Worm (Caenorhabditis elegans): Measurements from ENCODE around the gene dhs-21.

dhs-21 gene

DNA sequence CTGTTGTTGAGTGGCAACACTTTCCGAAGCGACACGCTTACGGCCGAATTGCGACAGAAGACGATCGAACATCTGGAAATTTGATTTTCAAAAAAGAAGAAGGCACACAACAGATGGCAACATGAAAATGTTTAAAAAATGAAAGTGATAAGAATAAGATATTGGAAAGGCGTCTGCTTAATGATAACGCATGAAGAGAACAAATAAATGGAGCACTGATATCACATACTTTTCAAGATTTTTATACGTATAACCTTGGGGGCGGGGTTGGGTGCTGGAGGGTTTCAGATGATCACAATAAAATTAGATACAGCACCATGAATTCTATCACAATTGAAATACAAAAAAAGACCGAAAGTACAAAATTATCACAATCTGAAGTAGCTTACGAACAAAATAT is 11.5 kb upstream of the dhs-21 start, which contains the start of gene C15C8.7:
Gene C15C8.7, minus strand, starts transcription at position 72 of the 400 bp plus-strand sequence.
- no peak for TF ChIP-seq lin-15B (tag; optimal IDR thresholded peaks at IDR 0.05)
- no peak for TF ChIP-seq nhr-6 (tag; optimal IDR thresholded peaks at IDR 0.05)
- TF ChIP-seq F49E8.2 (tag; optimal IDR thresholded peaks at IDR 0.05; ENCODE audit: borderline replicate concordance) = no peak
- no peak for TF ChIP-seq madf-5 (GFP tag; IDR thresholded peaks at IDR 0.05)
- TF ChIP-seq ces-1 (GFP tag; optimal IDR thresholded peaks at IDR 0.05) = no peak
- no peak for TF ChIP-seq duxl-1 (tag; optimal IDR thresholded peaks at IDR 0.05; ENCODE audit: poor library complexity)
- peak; percentile 77 for TF ChIP-seq aha-1 (tag)
- no peak for TF ChIP-seq hlh-30 (tag; optimal IDR thresholded peaks at IDR 0.05; ENCODE audit: insufficient read depth)
- no peak for TF ChIP-seq tra-1 (GFP tag; IDR thresholded peaks at IDR 0.05)
- TF ChIP-seq mep-1 (tag; optimal IDR thresholded peaks at IDR 0.05) = peak; percentile 1
- no peak for TF ChIP-seq mxl-3 (GFP tag; optimal IDR thresholded peaks at IDR 0.05)
- TF ChIP-seq nhr-10 (tag; optimal IDR thresholded peaks at IDR 0.05) = no peak
- no peak for TF ChIP-seq daf-16 (GFP tag; optimal IDR thresholded peaks at IDR 0.05)
- TF ChIP-seq daf-16 (tag; optimal IDR thresholded peaks at IDR 0.05) = peak; percentile 51
- no peak for TF ChIP-seq mxl-2 (GFP tag; conservative IDR thresholded peaks at IDR 0.05)
- TF ChIP-seq nhr-77 (tag; optimal IDR thresholded peaks at IDR 0.05) = no peak
- no peak for TF ChIP-seq ztf-7 (tag; optimal IDR thresholded peaks at IDR 0.05)
- TF ChIP-seq ctbp-1 (GFP tag; IDR thresholded peaks at IDR 0.05) = no peak
- TF ChIP-seq unc-130 (GFP tag; optimal IDR thresholded peaks at IDR 0.05) = no peak
- TF ChIP-seq pqm-1 (tag; optimal IDR thresholded peaks at IDR 0.05) = peak; percentile 84
- TF ChIP-seq gei-8 (GFP tag; optimal IDR thresholded peaks at IDR 0.05) = no peak
- TF ChIP-seq R02D3.7 (tag; optimal IDR thresholded peaks at IDR 0.05) = no peak
- TF ChIP-seq saeg-2 (GFP tag; IDR thresholded peaks at IDR 0.05) = no peak
- no peak for TF ChIP-seq arid-1 (GFP tag; conservative IDR thresholded peaks at IDR 0.05)
- TF ChIP-seq fkh-10 (GFP tag; optimal IDR thresholded peaks at IDR 0.05) = no peak
- TF ChIP-seq php-3 (GFP tag; IDR thresholded peaks at IDR 0.05) = 0 out of 2 replicates have a peak, but pooled peaks have one; percentile 28
- TF ChIP-seq ama-1 (optimal IDR thresholded peaks at IDR 0.05) = peak; percentile 9
- no peak for TF ChIP-seq dmd-9 (GFP tag; IDR thresholded peaks at IDR 0.05)
- no peak for TF ChIP-seq zip-11 (GFP tag; IDR thresholded peaks at IDR 0.05)
- TF ChIP-seq dve-1 (tag; optimal IDR thresholded peaks at IDR 0.05; ENCODE audit: insufficient read depth) = peak; percentile 58
- TF ChIP-seq hlh-11 (tag; optimal IDR thresholded peaks at IDR 0.05) = peak; percentile 50
- TF ChIP-seq D1046.2 (GFP tag; IDR thresholded peaks at IDR 0.05) = no peak
- TF ChIP-seq F44E2.7 (GFP tag; IDR thresholded peaks at IDR 0.05) = no peak
- TF ChIP-seq nhr-28 (tag; optimal IDR thresholded peaks at IDR 0.05) = peak; percentile 37
- TF ChIP-seq dmd-6 (GFP tag; IDR thresholded peaks at IDR 0.05) = peak; percentile 46; the same call in 1 of the 2 replicates
- TF ChIP-seq nhr-41 (GFP tag; IDR thresholded peaks at IDR 0.05) = no peak
- TF ChIP-seq nhr-76 (tag; optimal IDR thresholded peaks at IDR 0.05) = no peak
- TF ChIP-seq daf-12 (tag; optimal IDR thresholded peaks at IDR 0.05) = no peak

- no peak for TF ChIP-seq unc-39 (tag; optimal IDR thresholded peaks at IDR 0.05)
- peak; percentile 62 for TF ChIP-seq duxl-1 (tag; optimal IDR thresholded peaks at IDR 0.05; ENCODE audit: poor library complexity)
- TF ChIP-seq nhr-48 (tag; optimal IDR thresholded peaks at IDR 0.05) = peak; percentile 13
- TF ChIP-seq nhr-102 (tag; optimal IDR thresholded peaks at IDR 0.05) = peak; percentile 49
- TF ChIP-seq unc-62 (GFP tag; optimal IDR thresholded peaks at IDR 0.05 in 1 of 2) = no peak
- no peak for TF ChIP-seq unc-62 (tag; optimal IDR thresholded peaks at IDR 0.05)
- no peak for TF ChIP-seq R02D3.7 (tag; optimal IDR thresholded peaks at IDR 0.05)
- TF ChIP-seq dve-1 (tag; optimal IDR thresholded peaks at IDR 0.05; ENCODE audit: insufficient read depth) = peak; percentile 53
- no peak for TF ChIP-seq daf-16 (GFP tag; optimal IDR thresholded peaks at IDR 0.05)
- no peak for TF ChIP-seq daf-16 (tag; optimal IDR thresholded peaks at IDR 0.05)
- TF ChIP-seq arid-1 (GFP tag; conservative IDR thresholded peaks at IDR 0.05) = no peak
- no peak for TF ChIP-seq nhr-41 (GFP tag; IDR thresholded peaks at IDR 0.05)
- peak; percentile 2 for TF ChIP-seq spr-1 (tag; optimal IDR thresholded peaks at IDR 0.05)
- no peak for TF ChIP-seq nhr-6 (tag; optimal IDR thresholded peaks at IDR 0.05)
- TF ChIP-seq nhr-237 (tag; optimal IDR thresholded peaks at IDR 0.05) = no peak
- TF ChIP-seq lin-29 (GFP tag; IDR thresholded peaks at IDR 0.05) = no peak
- TF ChIP-seq mdt-29 (GFP tag; IDR thresholded peaks at IDR 0.05) = no peak
- no peak for TF ChIP-seq mdl-1 (tag; optimal IDR thresholded peaks at IDR 0.05)
- no peak for TF ChIP-seq lin-13 (GFP tag; optimal IDR thresholded peaks at IDR 0.05)
- no peak for TF ChIP-seq sdz-12 (GFP tag; optimal IDR thresholded peaks at IDR 0.05)
- peak; percentile 66 for TF ChIP-seq mep-1 (tag; optimal IDR thresholded peaks at IDR 0.05)
- TF ChIP-seq hlh-30 (tag; optimal IDR thresholded peaks at IDR 0.05; ENCODE audit: insufficient read depth) = no peak
- TF ChIP-seq dmd-6 (GFP tag; IDR thresholded peaks at IDR 0.05) = no peak
Observed at ce11 chrV:12743778-12744502, 10.5 kb upstream of the dhs-21 start.

Measured in whole organism, L4 larva.